Worm (Caenorhabditis elegans) whole organism, mixed stage, embryonic: ENCODE data around the gene che-7.

ENCODE experiments used
- ces-1 ChIP-seq: fragments of 150-350 bp; optimal IDR thresholded peaks from 2 replicates; lab custom pipeline; 2014; ENCODE audit warnings: missing biosample characterization, missing genetic modification reagents, missing genetic modification characterization
- cnd-1 ChIP-seq: fragments of 200-800 bp; sonication (Bioruptor generic); optimal IDR thresholded peaks from 2 replicates; lab custom pipeline; 2018; ENCODE audit warnings: mild to moderate bottlenecking, missing genetic modification characterization, missing compliant biosample characterization
- lin-13 ChIP-seq: fragments of 150-350 bp; optimal IDR thresholded peaks from 2 replicates; lab custom pipeline; 2014; ENCODE audit warnings: missing biosample characterization, missing genetic modification characterization
- lsy-2 ChIP-seq: fragments of 150-350 bp; optimal IDR thresholded peaks from 2 replicates; lab custom pipeline; 2014; ENCODE audit warnings: missing biosample characterization, missing genetic modification characterization
- nhr-12 ChIP-seq: fragments of 150-350 bp; optimal IDR thresholded peaks from 2 replicates; lab custom pipeline; 2014; ENCODE audit warnings: missing biosample characterization, missing genetic modification characterization
- nhr-237 ChIP-seq: fragments of 150-350 bp; optimal IDR thresholded peaks from 2 replicates; lab custom pipeline; 2014; ENCODE audit warnings: missing biosample characterization, missing genetic modification characterization

- TF ChIP-seq lin-13 (tag; lab: Kevin White, UChicago) = no peak
- no peak for TF ChIP-seq cnd-1 (tag; lab: Kevin White, UChicago)
- TF ChIP-seq lsy-2 (tag; lab: Kevin White, UChicago) = no peak
- TF ChIP-seq nhr-12 = no peak
- no peak for TF ChIP-seq nhr-237
- TF ChIP-seq ces-1 = no peak
Measured at ce11 chrV:7958740-7959320, 10.2 kb downstream of the che-7 start, which contains the start of the genes clec-217 and F26D11.2.
